Fruit fly (Drosophila melanogaster) whole organism, embryonic: ENCODE measurements around the gene CG13113.

ENCODE experiments used
- Abd-B ChIP-seq: fragments of 200-800 bp; sonication (Bioruptor generic); optimal IDR thresholded peaks from 2 replicates; lab custom pipeline; 2018; ENCODE audit warnings: missing biosample characterization, mild to moderate bottlenecking, missing genetic modification characterization, moderate library complexity
- Aef1 ChIP-seq: fragments of 200-800 bp; sonication (Bioruptor generic); IDR thresholded peaks from 3 replicates; pipeline ENCODE4 v1.3.6; 2022; ENCODE audit warnings: missing biosample characterization, missing genetic modification characterization
- B-H1 ChIP-seq: fragments of 200-800 bp; sonication (Bioruptor generic); IDR thresholded peaks from 3 replicates; pipeline ENCODE4 v1.3.6; 2022; ENCODE audit warnings: missing biosample characterization, missing genetic modification characterization
- CG10565 ChIP-seq: fragments of 200-800 bp; sonication (Bioruptor generic); optimal IDR thresholded peaks from 3 replicates; lab custom pipeline; 2016; ENCODE audit warnings: missing biosample characterization, mild to moderate bottlenecking, missing genetic modification characterization
- CG11398 ChIP-seq: fragments of 200-800 bp; sonication (Bioruptor generic); optimal IDR thresholded peaks from 2 replicates; lab custom pipeline; 2016; ENCODE audit warnings: missing biosample characterization, missing genetic modification characterization
- CG12219 ChIP-seq: fragments of 200-800 bp; sonication (Bioruptor generic); optimal IDR thresholded peaks from 3 replicates; lab custom pipeline; 2018; ENCODE audit warnings: missing biosample characterization, mild to moderate bottlenecking, missing genetic modification characterization
- CG12236 ChIP-seq: fragments of 200-800 bp; sonication (Bioruptor generic); optimal IDR thresholded peaks from 2 replicates; lab custom pipeline; 2016; ENCODE audit warnings: missing biosample characterization, missing genetic modification characterization
- CG12769 ChIP-seq: fragments of 200-800 bp; sonication (Bioruptor generic); optimal IDR thresholded peaks from 2 replicates; lab custom pipeline; 2019; ENCODE audit warnings: missing biosample characterization, mild to moderate bottlenecking, missing genetic modification characterization, moderate library complexity
- CG12942 ChIP-seq: fragments of 200-800 bp; sonication (Bioruptor generic); optimal IDR thresholded peaks from 3 replicates; lab custom pipeline; 2016; ENCODE audit warnings: missing biosample characterization, missing genetic modification characterization
- CG14860 ChIP-seq: fragments of 200-800 bp; sonication (Bioruptor generic); IDR thresholded peaks from 3 replicates; pipeline ENCODE4 v1.3.6; 2022; ENCODE audit warnings: missing biosample characterization, missing genetic modification characterization; ENCODE audit not compliant: partially characterized antibody
- CG15269 ChIP-seq: fragments of 200-800 bp; sonication (Bioruptor generic); optimal IDR thresholded peaks from 2 replicates; lab custom pipeline; 2018; ENCODE audit warnings: missing biosample characterization, mild to moderate bottlenecking, missing genetic modification characterization, moderate library complexity
- CG17359 ChIP-seq: fragments of 200-800 bp; sonication (Bioruptor generic); optimal IDR thresholded peaks from 3 replicates; lab custom pipeline; 2018; ENCODE audit warnings: missing biosample characterization, mild to moderate bottlenecking, missing genetic modification characterization, moderate library complexity
- CG17361 ChIP-seq: fragments of 200-800 bp; sonication (Bioruptor generic); IDR thresholded peaks from 3 replicates; pipeline ENCODE4 v1.3.6; 2022; ENCODE audit warnings: missing biosample characterization, missing genetic modification characterization
- CG18262 ChIP-seq: fragments of 200-800 bp; optimal IDR thresholded peaks from 3 replicates; lab custom pipeline; 2019; ENCODE audit warnings: missing biosample characterization, mild to moderate bottlenecking, missing genetic modification characterization, moderate library complexity
- CG4424 ChIP-seq: fragments of 200-800 bp; sonication (Bioruptor generic); optimal IDR thresholded peaks from 3 replicates; lab custom pipeline; 2016; ENCODE audit warnings: missing biosample characterization, missing genetic modification characterization
- CG4854 ChIP-seq: fragments of 200-800 bp; sonication (Bioruptor generic); optimal IDR thresholded peaks from 2 replicates; lab custom pipeline; 2016; ENCODE audit warnings: missing biosample characterization, missing genetic modification characterization, inconsistent platforms
- CG5180 ChIP-seq: fragments of 200-800 bp; sonication (Bioruptor generic); optimal IDR thresholded peaks from 3 replicates; lab custom pipeline; 2017; ENCODE audit warnings: missing biosample characterization, missing genetic modification characterization, mild to moderate bottlenecking, moderate library complexity, missing genetic modification reagents
- CG6175 ChIP-seq: fragments of 200-800 bp; sonication (Bioruptor generic); IDR thresholded peaks from 3 replicates; pipeline ENCODE4 v1.3.6; 2022; ENCODE audit warnings: missing biosample characterization, missing genetic modification characterization
- CG7357 ChIP-seq: fragments of 200-800 bp; sonication (Bioruptor generic); IDR thresholded peaks from 3 replicates; pipeline ENCODE4 v1.3.6; 2022; ENCODE audit warnings: missing biosample characterization, missing genetic modification characterization
- CG7372 ChIP-seq: fragments of 200-800 bp; sonication (Bioruptor generic); IDR thresholded peaks from 2 replicates; pipeline ENCODE4 v1.3.6; 2022; ENCODE audit warnings: missing biosample characterization, missing genetic modification characterization
- CG7786 ChIP-seq: fragments of 200-800 bp; sonication (Bioruptor generic); optimal IDR thresholded peaks from 2 replicates; lab custom pipeline; 2016; ENCODE audit warnings: missing biosample characterization, missing genetic modification characterization
- CG7928 ChIP-seq: fragments of 200-800 bp; sonication (Bioruptor generic); optimal IDR thresholded peaks from 2 replicates; lab custom pipeline; 2017; ENCODE audit warnings: missing biosample characterization, mild to moderate bottlenecking, missing genetic modification characterization
- D19B ChIP-seq: fragments of 200-800 bp; sonication (Bioruptor generic); optimal IDR thresholded peaks from 2 replicates; lab custom pipeline; 2017; ENCODE audit warnings: missing biosample characterization, mild to moderate bottlenecking, missing genetic modification characterization
- Dfd ChIP-seq, 2 experiments: fragments of >200 bp; optimal IDR thresholded peaks; 2 replicates each; lab custom pipeline; 2017; ENCODE audit warnings: missing biosample characterization in 2 of 2, missing genetic modification characterization in 2 of 2
- Dref ChIP-seq: fragments of 200-800 bp; sonication (Bioruptor generic); IDR thresholded peaks from 2 replicates; pipeline ENCODE4 v1.3.6; 2022; ENCODE audit warnings: missing biosample characterization, missing genetic modification characterization
- ERR ChIP-seq: fragments of 200-800 bp; sonication (Bioruptor generic); optimal IDR thresholded peaks from 2 replicates; lab custom pipeline; 2016; ENCODE audit warnings: missing biosample characterization, missing genetic modification characterization
- Fer1 ChIP-seq: fragments of 200-800 bp; sonication (Bioruptor generic); optimal IDR thresholded peaks from 2 replicates; lab custom pipeline; 2017; ENCODE audit warnings: missing biosample characterization, mild to moderate bottlenecking, missing genetic modification characterization
- H2.0 ChIP-seq: fragments of 200-800 bp; sonication (Bioruptor generic); IDR thresholded peaks from 2 replicates; pipeline ENCODE4 v1.3.6; 2022; ENCODE audit warnings: missing biosample characterization, missing genetic modification characterization
- Hr3 ChIP-seq: fragments of 200-800 bp; sonication (Bioruptor generic); optimal IDR thresholded peaks from 3 replicates; lab custom pipeline; 2016; ENCODE audit warnings: missing biosample characterization, missing genetic modification characterization
- Lpt ChIP-seq: fragments of >200 bp; optimal IDR thresholded peaks from 2 replicates; lab custom pipeline; 2018; ENCODE audit warnings: missing biosample characterization, missing genetic modification characterization
- Med ChIP-seq: fragments of 200-800 bp; sonication (Bioruptor generic); peaks from one replicate; lab custom pipeline; 2016; ENCODE audit warnings: missing biosample characterization, missing genetic modification characterization, mild to moderate bottlenecking, inconsistent platforms, moderate library complexity
- Neu2 ChIP-seq: fragments of 200-800 bp; sonication (Bioruptor generic); optimal IDR thresholded peaks from 3 replicates; lab custom pipeline; 2016; ENCODE audit warnings: missing biosample characterization, missing genetic modification characterization, borderline replicate concordance
- Stat92E ChIP-seq, 3 experiments: fragments of >200 bp in 2 of 3; fragments of 200-800 bp in 1 of 3; sonication (Bioruptor generic) in 1 of 3; optimal IDR thresholded peaks; 2 replicates each; lab custom pipeline; 2017 to 2019; ENCODE audit warnings: missing biosample characterization in 3 of 3, missing genetic modification characterization in 3 of 3, mild to moderate bottlenecking in 1 of 3, moderate library complexity in 1 of 3
- Xbp1 ChIP-seq: fragments of 200-800 bp; sonication (Bioruptor generic); optimal IDR thresholded peaks from 3 replicates; lab custom pipeline; 2016; ENCODE audit warnings: missing biosample characterization, mild to moderate bottlenecking, missing genetic modification characterization
- amos ChIP-seq: fragments of 200-800 bp; sonication (Bioruptor generic); IDR thresholded peaks from 2 replicates; pipeline ENCODE4 v1.3.6; 2022; ENCODE audit warnings: missing biosample characterization, missing genetic modification characterization; ENCODE audit not compliant: partially characterized antibody
- cad ChIP-seq: fragments of >200 bp; optimal IDR thresholded peaks from 2 replicates; lab custom pipeline; 2017; ENCODE audit warnings: missing biosample characterization, missing genetic modification characterization
- chinmo ChIP-seq: fragments of 200-800 bp; sonication (Bioruptor generic); IDR thresholded peaks from 4 replicates; pipeline ENCODE4 v1.3.6; 2022; ENCODE audit warnings: missing biosample characterization, missing genetic modification characterization; ENCODE audit not compliant: partially characterized antibody
- da ChIP-seq: fragments of 200-800 bp; sonication (Bioruptor generic); optimal IDR thresholded peaks from 2 replicates; lab custom pipeline; 2016; ENCODE audit warnings: missing biosample characterization, missing genetic modification characterization
- eve ChIP-seq, 2 experiments: fragments of >200 bp; optimal IDR thresholded peaks; 2 replicates each; lab custom pipeline; 2017; ENCODE audit warnings: missing biosample characterization in 2 of 2, missing genetic modification characterization in 2 of 2
- gcm ChIP-seq: fragments of 200-800 bp; sonication (Bioruptor generic); optimal IDR thresholded peaks from 2 replicates; lab custom pipeline; 2019; ENCODE audit warnings: missing biosample characterization, mild to moderate bottlenecking, missing genetic modification characterization, moderate library complexity
- ham ChIP-seq: fragments of 200-800 bp; sonication (Bioruptor generic); IDR thresholded peaks from 2 replicates; pipeline ENCODE4 v1.3.6; 2022; ENCODE audit warnings: missing biosample characterization, missing genetic modification characterization
- her ChIP-seq: fragments of 200-800 bp; sonication (Bioruptor generic); optimal IDR thresholded peaks from 2 replicates; lab custom pipeline; 2016; ENCODE audit warnings: missing biosample characterization, missing genetic modification characterization
- jigr1 ChIP-seq: fragments of 200-800 bp; sonication (Bioruptor generic); IDR thresholded peaks from 3 replicates; pipeline ENCODE4 v1.3.6; 2022; ENCODE audit warnings: missing biosample characterization, missing genetic modification characterization
- psq ChIP-seq: fragments of 200-800 bp; sonication (Bioruptor generic); optimal IDR thresholded peaks from 2 replicates; lab custom pipeline; 2017; ENCODE audit warnings: missing biosample characterization, missing genetic modification characterization
- repo ChIP-seq: fragments of 200-800 bp; sonication (Bioruptor generic); optimal IDR thresholded peaks from 2 replicates; lab custom pipeline; 2016; ENCODE audit warnings: missing biosample characterization, missing genetic modification characterization
- sim ChIP-seq: fragments of 200-800 bp; sonication (Bioruptor generic); IDR thresholded peaks from 2 replicates; pipeline ENCODE4 v1.3.6; 2022; ENCODE audit warnings: missing biosample characterization, missing genetic modification characterization
- tna ChIP-seq: fragments of 200-800 bp; sonication (Bioruptor generic); IDR thresholded peaks from 2 replicates; pipeline ENCODE4 v1.3.6; 2022; ENCODE audit warnings: missing biosample characterization, missing genetic modification characterization; ENCODE audit not compliant: partially characterized antibody
- usp ChIP-seq: fragments of >200 bp; optimal IDR thresholded peaks from 2 replicates; lab custom pipeline; 2017; ENCODE audit warnings: missing biosample characterization, missing genetic modification characterization

CG13113 gene

dm6 chr2L:9569588-9570434, 25.8 kb downstream of the CG13113 start (continued):
- TF ChIP-seq D19B (GFP tag; lab: Kevin White, UChicago) (peak; percentile 94), chinmo (GFP tag; lab: Robert Waterston, UW) (no peak), her (GFP tag; lab: Kevin White, UChicago) (peak; percentile 74), ham (GFP tag; lab: Robert Waterston, UW) (0 out of 2 replicates have a peak, but pooled peaks have one; percentile 7), amos (peak; percentile 31; the same call in 1 of the 2 replicates), Xbp1 (peak; percentile 96), CG12769 (tag; lab: Kevin White, UChicago) (peak; percentile 57), sim (GFP tag; lab: Robert Waterston, UW) (peak; percentile 76; the same call in 1 of the 2 replicates), usp (GFP tag; lab: Kevin White, UChicago) (no peak), repo (peak; percentile 49), Stat92E (GFP tag; optimal IDR thresholded peaks at IDR 0.05; lab: Kevin White, UChicago) (peak in 1 of 3 experiments; percentile 84), H2.0 (peak; percentile 73), CG17359 (tag; lab: Kevin White, UChicago) (peak; percentile 94), CG4854 (GFP tag; lab: Kevin White, UChicago) (peak; percentile 87), CG12219 (GFP tag; lab: Kevin White, UChicago) (peak; percentile 89), CG18262 (peak; percentile 98), psq (GFP tag; lab: Kevin White, UChicago) (peak; percentile 89), Med (GFP tag; lab: Kevin White, UChicago) (peak; percentile 96), gcm (GFP tag; lab: Kevin White, UChicago) (peak; percentile 99), tna (0 out of 2 replicates have a peak, but pooled peaks have one; percentile 22), CG15269 (tag; lab: Kevin White, UChicago) (peak; percentile 98), Neu2 (GFP tag; lab: Kevin White, UChicago) (no peak), da (GFP tag; lab: Kevin White, UChicago) (peak; percentile 21), CG5180 (GFP tag; lab: Kevin White, UChicago) (peak; percentile 89), Hr3 (GFP tag; lab: Kevin White, UChicago) (peak; percentile 95), CG11398 (peak; percentile 38), jigr1 (GFP tag; lab: Robert Waterston, UW) (peak; percentile 86; the same call in 2 of the 3 replicates), CG6175 (peak; percentile 65; the same call in 2 of the 3 replicates), CG17361 (GFP tag; lab: Robert Waterston, UW) (peak; percentile 99), ERR (GFP tag; lab: Kevin White, UChicago) (no peak), B-H1 (GFP tag; lab: Robert Waterston, UW) (peak; percentile 82), CG7928 (GFP tag; lab: Kevin White, UChicago) (peak; percentile 77), cad (GFP tag; lab: Kevin White, UChicago) (no peak), Dref (no peak), CG7372 (GFP tag; lab: Robert Waterston, UW) (peak; percentile 93), CG7357 (peak; percentile 83), Abd-B (GFP tag; lab: Kevin White, UChicago) (peak; percentile 96), CG12236 (GFP tag; lab: Kevin White, UChicago) (peak; percentile 37), CG7786 (GFP tag; lab: Kevin White, UChicago) (peak; percentile 82), CG14860 (no peak; the same call in 2 of the 3 replicates), eve (GFP tag; optimal IDR thresholded peaks at IDR 0.05; lab: Kevin White, UChicago) (peak in 1 of 2 experiments; percentile 24), CG10565 (GFP tag; lab: Kevin White, UChicago) (peak; percentile 72), Aef1 (GFP tag; lab: Robert Waterston, UW) (peak; percentile 82), CG4424 (GFP tag; lab: Kevin White, UChicago) (peak; percentile 97), Lpt (GFP tag; lab: Kevin White, UChicago) (no peak), CG12942 (peak; percentile 91), Fer1 (GFP tag; lab: Kevin White, UChicago) (peak; percentile 97), Dfd (GFP tag; optimal IDR thresholded peaks at IDR 0.05; lab: Kevin White, UChicago) (peak in 1 of 2 experiments; percentile 89)
